Worm (Caenorhabditis elegans): ENCODE data around the gene pdtf-1.

pdtf-1 gene

ce11 chrIV:8431567-8432458, 1.0 kb upstream of the pdtf-1 start:
- TF ChIP-seq ceh-16 (tag; optimal IDR thresholded peaks at IDR 0.05) (peak; percentile 43), ama-1 (optimal IDR thresholded peaks at IDR 0.05) (peak; percentile 94), snpc-4 (tag; optimal IDR thresholded peaks at IDR 0.05) (peak; percentile 87), nhr-11 (tag; optimal IDR thresholded peaks at IDR 0.05) (peak; percentile 15), peb-1 (tag; optimal IDR thresholded peaks at IDR 0.05) (no peak), mdl-1 (tag; optimal IDR thresholded peaks at IDR 0.05) (peak; percentile 61 to 76), unc-39 (tag; optimal IDR thresholded peaks at IDR 0.05) (no peak), gmeb-1 (tag; optimal IDR thresholded peaks at IDR 0.05) (peak; percentile 44), elt-3 (tag; optimal IDR thresholded peaks at IDR 0.05) (no peak), nhr-12 (tag; optimal IDR thresholded peaks at IDR 0.05) (no peak), sem-4 (tag; optimal IDR thresholded peaks at IDR 0.05) (peak; percentile 42), F13H6.1 (tag; optimal IDR thresholded peaks at IDR 0.05) (peak; percentile 63), egl-27 (tag; optimal IDR thresholded peaks at IDR 0.05) (peak; percentile 84), nhr-237 (tag; optimal IDR thresholded peaks at IDR 0.05) (no peak), C34F6.9 (tag; optimal IDR thresholded peaks at IDR 0.05) (peak; percentile 47), zag-1 (tag; optimal IDR thresholded peaks at IDR 0.05) (peak; percentile 38), ztf-4 (tag; optimal IDR thresholded peaks at IDR 0.05) (peak; percentile 82), Y55F3AM.14 (GFP tag; optimal IDR thresholded peaks at IDR 0.05) (peak; percentile 51), skn-1 (tag; optimal IDR thresholded peaks at IDR 0.05) (no peak), sma-9 (GFP tag; optimal IDR thresholded peaks at IDR 0.05) (peak; percentile 83), sma-9 (tag; optimal IDR thresholded peaks at IDR 0.05) (no peak), nhr-129 (tag; optimal IDR thresholded peaks at IDR 0.05) (peak; percentile 93), unc-55 (GFP tag; optimal IDR thresholded peaks at IDR 0.05) (peak; percentile 64), R02D3.7 (tag; optimal IDR thresholded peaks at IDR 0.05) (peak; percentile 33), sma-3 (GFP tag; optimal IDR thresholded peaks at IDR 0.05) (peak; percentile 48), lsy-2 (tag; optimal IDR thresholded peaks at IDR 0.05) (peak; percentile 60 to 91), lin-11 (tag; optimal IDR thresholded peaks at IDR 0.05) (peak; percentile 19), blmp-1 (tag; optimal IDR thresholded peaks at IDR 0.05; ENCODE audit: insufficient read depth) (peak; percentile 44), nhr-21 (tag; optimal IDR thresholded peaks at IDR 0.05) (peak; percentile 68), nhr-6 (tag; optimal IDR thresholded peaks at IDR 0.05) (peak; percentile 44), aly-2 (tag; optimal IDR thresholded peaks at IDR 0.05) (no peak), ceh-82 (tag; optimal IDR thresholded peaks at IDR 0.05) (peak; percentile 39), fos-1 (tag; optimal IDR thresholded peaks at IDR 0.05) (peak; percentile 74), crh-2 (tag; optimal IDR thresholded peaks at IDR 0.05) (peak; percentile 83), alr-1 (tag; optimal IDR thresholded peaks at IDR 0.05) (no peak), lin-39 (tag; optimal IDR thresholded peaks at IDR 0.05) (no peak), mab-5 (tag; optimal IDR thresholded peaks at IDR 0.05) (peak; percentile 50), lin-13 (GFP tag; optimal IDR thresholded peaks at IDR 0.05) (peak; percentile 56), nhr-25 (tag; optimal IDR thresholded peaks at IDR 0.05) (peak; percentile 64), dmd-4 (tag; optimal IDR thresholded peaks at IDR 0.05) (no peak), mbf-1 (tag; optimal IDR thresholded peaks at IDR 0.05) (peak; percentile 33)

- TF ChIP-seq ztf-4 (tag; optimal IDR thresholded peaks at IDR 0.05), result no peak
These were observed 14.1 kb downstream of the pdtf-1 start, which contains the start of gene T01B11.1 for ce11 chrIV:8446904-8447303. T01B11.1 (plus strand) TSS chrIV:8447204.

- no peak for TF ChIP-seq blmp-1 (tag; optimal IDR thresholded peaks at IDR 0.05; ENCODE audit: insufficient read depth)
- no peak for TF ChIP-seq lin-13 (GFP tag; optimal IDR thresholded peaks at IDR 0.05)
- no peak for TF ChIP-seq unc-39 (tag; optimal IDR thresholded peaks at IDR 0.05)
- TF ChIP-seq F13H6.1 (tag; optimal IDR thresholded peaks at IDR 0.05), result no peak
- no peak for TF ChIP-seq unc-62 (GFP tag; optimal IDR thresholded peaks at IDR 0.05)
- no peak for TF ChIP-seq alr-1 (tag; optimal IDR thresholded peaks at IDR 0.05)
- TF ChIP-seq nhr-77 (tag; optimal IDR thresholded peaks at IDR 0.05), result no peak
- TF ChIP-seq ceh-16 (tag; optimal IDR thresholded peaks at IDR 0.05), result no peak
- TF ChIP-seq mab-5 (tag; optimal IDR thresholded peaks at IDR 0.05), result no peak
- no peak for TF ChIP-seq elt-1 (tag; optimal IDR thresholded peaks at IDR 0.05)
- TF ChIP-seq nhr-129 (tag; optimal IDR thresholded peaks at IDR 0.05), result no peak
- TF ChIP-seq ztf-4 (tag; optimal IDR thresholded peaks at IDR 0.05), result no peak
- TF ChIP-seq R02D3.7 (tag; optimal IDR thresholded peaks at IDR 0.05), result no peak
These were observed 17.0 kb downstream of the pdtf-1 start for ce11 chrIV:8449869-8450268.
